Fruit fly (Drosophila melanogaster) S2 (cell line): ENCODE data around the gene CecC.

ENCODE experiments used
- CG8478 ChIP-seq: fragments of >200 bp; optimal IDR thresholded peaks from 2 replicates; lab custom pipeline; 2018
- CTCF ChIP-seq, 2 experiments: fragments of >200 bp; optimal IDR thresholded peaks; 2 replicates each; lab custom pipeline; 2018

DNA sequence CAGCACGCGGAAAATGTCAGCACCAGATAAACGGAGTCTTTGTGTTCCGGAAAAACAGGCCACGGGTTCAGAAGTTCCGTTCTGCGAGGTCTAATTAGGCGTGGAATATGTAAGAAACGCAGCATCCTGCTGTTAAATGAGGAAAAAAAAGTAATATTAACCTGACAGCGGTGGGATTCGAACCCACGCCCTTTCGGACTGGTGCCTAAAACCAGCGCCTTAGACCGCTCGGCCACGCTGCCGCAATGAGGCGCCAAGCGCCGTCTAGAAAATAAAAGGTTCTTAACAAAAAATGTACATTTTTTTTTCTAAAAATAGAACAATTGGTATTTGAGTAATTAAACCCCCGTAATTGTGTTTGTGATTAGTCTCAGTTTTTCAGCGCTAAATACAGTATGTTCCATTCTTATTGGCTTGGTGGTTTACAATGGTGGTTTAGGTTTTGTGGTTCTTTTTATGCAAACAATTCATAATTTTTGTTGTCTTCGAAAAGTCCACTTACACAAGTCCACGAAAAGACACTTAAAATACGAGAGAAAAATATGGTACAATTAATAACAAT lies 31.6 kb downstream of the CecC start:
- no peak for TF ChIP-seq CG8478 (lab: Kevin White, UChicago)
- no peak for TF ChIP-seq CTCF (optimal IDR thresholded peaks at IDR 0.05; lab: Kevin White, UChicago)
